Worm (Caenorhabditis elegans): ENCODE data around the gene mtm-3.

DNA sequence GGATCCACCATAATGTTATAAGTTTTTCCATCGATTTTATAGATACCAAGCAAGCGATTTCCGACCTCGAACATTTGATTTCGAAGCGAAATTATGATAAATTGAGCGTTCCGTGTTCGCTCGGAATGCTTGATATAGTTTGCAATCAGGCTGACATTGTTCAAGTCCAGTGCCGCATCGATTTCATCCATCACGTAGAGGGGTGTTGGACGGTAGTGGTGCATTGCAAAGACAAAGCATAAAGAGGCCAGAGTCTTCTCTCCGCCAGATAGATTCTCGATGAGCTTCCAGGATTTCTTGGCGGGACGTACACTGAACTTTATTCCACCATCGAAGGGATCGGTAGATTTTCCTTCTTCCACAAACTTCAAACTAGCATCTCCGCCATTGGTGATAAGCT, 14.2 kb upstream of the mtm-3 start:
- TF ChIP-seq him-1 (tag; optimal IDR thresholded peaks at IDR 0.05) (no peak), W03F9.2 (tag; optimal IDR thresholded peaks at IDR 0.05) (no peak)
